Worm (Caenorhabditis elegans) whole organism, mixed stage, embryonic: ENCODE data around the gene Y53G8AR.5.

Source experiments
- M03D4.4 ChIP-seq: sonication (generic microtip); optimal IDR thresholded peaks from 2 replicates; lab custom pipeline; 2017; ENCODE audit warnings: mild to moderate bottlenecking, missing genetic modification characterization, missing compliant biosample characterization
- bed-3 ChIP-seq: fragments of 200-800 bp; sonication (Bioruptor generic); optimal IDR thresholded peaks from 3 replicates; lab custom pipeline; 2018; ENCODE audit warnings: mild to moderate bottlenecking, missing genetic modification characterization, moderate library complexity, missing compliant biosample characterization
- blmp-1 ChIP-seq: fragments of 150-350 bp; optimal IDR thresholded peaks from 2 replicates; lab custom pipeline; 2014; ENCODE audit warnings: missing biosample characterization, missing genetic modification characterization
- ceh-39 ChIP-seq: fragments of 150-350 bp; optimal IDR thresholded peaks from 2 replicates; lab custom pipeline; 2014; ENCODE audit warnings: missing biosample characterization, missing genetic modification characterization
- ceh-43 ChIP-seq: fragments of 200-800 bp; sonication (Bioruptor generic); optimal IDR thresholded peaks from 2 replicates; lab custom pipeline; 2018; ENCODE audit warnings: mild to moderate bottlenecking, missing genetic modification characterization, moderate library complexity, missing compliant biosample characterization
- ces-1 ChIP-seq: fragments of 150-350 bp; optimal IDR thresholded peaks from 2 replicates; lab custom pipeline; 2014; ENCODE audit warnings: missing biosample characterization, missing genetic modification reagents, missing genetic modification characterization
- cnd-1 ChIP-seq: fragments of 200-800 bp; sonication (Bioruptor generic); optimal IDR thresholded peaks from 2 replicates; lab custom pipeline; 2018; ENCODE audit warnings: mild to moderate bottlenecking, missing genetic modification characterization, missing compliant biosample characterization
- drap-1 ChIP-seq: fragments of 200-800 bp; sonication (Bioruptor generic); optimal IDR thresholded peaks from 3 replicates; lab custom pipeline; 2018; ENCODE audit warnings: mild to moderate bottlenecking, missing genetic modification characterization, missing compliant biosample characterization
- elt-1 ChIP-seq: sonication (generic microtip); optimal IDR thresholded peaks from 2 replicates; lab custom pipeline; 2017; ENCODE audit warnings: missing genetic modification characterization, mild to moderate bottlenecking, missing compliant biosample characterization, antibody characterized with exemption, moderate library complexity, borderline replicate concordance; ENCODE audit not compliant: insufficient read depth
- elt-3 ChIP-seq: fragments of 150-350 bp; optimal IDR thresholded peaks from 2 replicates; lab custom pipeline; 2014; ENCODE audit warnings: missing biosample characterization, missing genetic modification characterization
- flh-1 ChIP-seq: fragments of 200-800 bp; sonication (Bioruptor generic); optimal IDR thresholded peaks from 2 replicates; lab custom pipeline; 2018; ENCODE audit warnings: mild to moderate bottlenecking, missing genetic modification characterization, moderate library complexity, missing compliant biosample characterization
- ham-2 ChIP-seq: fragments of 200-800 bp; sonication (Bioruptor generic); optimal IDR thresholded peaks from 2 replicates; lab custom pipeline; 2018; ENCODE audit warnings: mild to moderate bottlenecking, missing genetic modification characterization, missing compliant biosample characterization
- hlh-1 ChIP-seq: fragments of 150-350 bp; optimal IDR thresholded peaks from 2 replicates; lab custom pipeline; 2014; ENCODE audit warnings: missing biosample characterization, missing genetic modification reagents, missing genetic modification characterization
- lin-13 ChIP-seq: fragments of 150-350 bp; optimal IDR thresholded peaks from 2 replicates; lab custom pipeline; 2014; ENCODE audit warnings: missing biosample characterization, missing genetic modification characterization
- lin-32 ChIP-seq: fragments of 200-800 bp; sonication (Bioruptor generic); optimal IDR thresholded peaks from 2 replicates; lab custom pipeline; 2018; ENCODE audit warnings: mild to moderate bottlenecking, missing genetic modification characterization, missing compliant biosample characterization
- lsy-2 ChIP-seq: fragments of 150-350 bp; optimal IDR thresholded peaks from 2 replicates; lab custom pipeline; 2014; ENCODE audit warnings: missing biosample characterization, missing genetic modification characterization
- mab-5 ChIP-seq: fragments of 150-350 bp; optimal IDR thresholded peaks from 2 replicates; lab custom pipeline; 2014; ENCODE audit warnings: missing biosample characterization, missing genetic modification characterization
- mep-1 ChIP-seq: fragments of 150-350 bp; optimal IDR thresholded peaks from 2 replicates; lab custom pipeline; 2017; ENCODE audit warnings: missing biosample characterization, missing genetic modification reagents, missing genetic modification characterization, inconsistent platforms
- mls-2 ChIP-seq: sonication (generic microtip); optimal IDR thresholded peaks from 2 replicates; lab custom pipeline; 2016; ENCODE audit warnings: mild to moderate bottlenecking, missing genetic modification characterization, moderate library complexity, missing compliant biosample characterization
- nhr-237 ChIP-seq: fragments of 150-350 bp; optimal IDR thresholded peaks from 2 replicates; lab custom pipeline; 2014; ENCODE audit warnings: missing biosample characterization, missing genetic modification characterization
- nhr-28 ChIP-seq: fragments of 150-350 bp; optimal IDR thresholded peaks from 2 replicates; lab custom pipeline; 2014; ENCODE audit warnings: missing biosample characterization, missing genetic modification characterization
- nhr-76 ChIP-seq: sonication (generic microtip); optimal IDR thresholded peaks from 2 replicates; lab custom pipeline; 2017; ENCODE audit warnings: missing biosample characterization, missing genetic modification characterization
- pha-4 ChIP-seq: fragments of 150-350 bp; optimal IDR thresholded peaks from 2 replicates; lab custom pipeline; 2018; ENCODE audit warnings: missing biosample characterization, missing genetic modification reagents, missing genetic modification characterization
- sem-2 ChIP-seq: fragments of 200-800 bp; sonication (Bioruptor generic); optimal IDR thresholded peaks from 2 replicates; lab custom pipeline; 2018; ENCODE audit warnings: mild to moderate bottlenecking, missing genetic modification characterization, missing compliant biosample characterization
- sptf-1 ChIP-seq: sonication (generic microtip); optimal IDR thresholded peaks from 2 replicates; lab custom pipeline; 2017; ENCODE audit warnings: mild to moderate bottlenecking, missing genetic modification characterization, moderate library complexity, missing compliant biosample characterization
- tbx-8 ChIP-seq: fragments of 200-800 bp; sonication (Bioruptor generic); optimal IDR thresholded peaks from 2 replicates; lab custom pipeline; 2018; ENCODE audit warnings: mild to moderate bottlenecking, missing genetic modification characterization, moderate library complexity, missing compliant biosample characterization
- unc-120 ChIP-seq: sonication (generic microtip); optimal IDR thresholded peaks from 2 replicates; lab custom pipeline; 2017; ENCODE audit warnings: missing genetic modification characterization, missing compliant biosample characterization; ENCODE audit not compliant: poor library complexity, severe bottlenecking
- unc-62 ChIP-seq: fragments of 150-350 bp; optimal IDR thresholded peaks from 2 replicates; lab custom pipeline; 2014; ENCODE audit warnings: missing biosample characterization, missing genetic modification reagents, missing genetic modification characterization
- zip-8 ChIP-seq: fragments of 150-350 bp; optimal IDR thresholded peaks from 2 replicates; lab custom pipeline; 2014; ENCODE audit warnings: missing biosample characterization, missing genetic modification characterization
- ztf-11 ChIP-seq: fragments of 150-350 bp; optimal IDR thresholded peaks from 2 replicates; lab custom pipeline; 2014; ENCODE audit warnings: missing biosample characterization, missing genetic modification characterization

Gene Y53G8AR.5

DNA sequence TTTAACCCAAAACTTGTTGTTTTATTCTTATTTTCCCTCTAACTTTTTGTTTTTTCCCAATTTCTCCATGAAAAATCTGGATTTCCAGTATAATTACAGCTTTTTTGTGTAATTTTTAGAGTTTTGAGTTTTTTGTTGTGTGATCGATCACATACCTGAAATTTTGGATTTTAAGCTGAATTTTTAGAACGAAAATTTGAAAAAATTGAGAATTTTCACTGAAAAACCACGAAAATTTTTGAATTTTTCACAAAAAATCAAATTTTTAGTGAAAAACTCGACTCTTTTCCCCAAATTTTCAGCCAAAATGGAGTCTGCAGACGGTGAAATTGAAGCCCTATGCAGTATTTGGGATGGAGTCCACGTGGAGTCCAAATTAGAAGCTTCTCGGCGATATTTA is at the start of gene Y53G8AR.5:
Gene Y53G8AR.5, plus strand, starts transcription at position 301 of the 400 bp plus-strand sequence.
- TF ChIP-seq sem-2 (GFP tag; lab: Kevin White, UChicago) (no peak), elt-3 (no peak), zip-8 (tag; lab: Kevin White, UChicago) (no peak), ceh-43 (GFP tag; lab: Kevin White, UChicago) (no peak), nhr-76 (tag; lab: Kevin White, UChicago) (no peak), drap-1 (no peak)

DNA sequence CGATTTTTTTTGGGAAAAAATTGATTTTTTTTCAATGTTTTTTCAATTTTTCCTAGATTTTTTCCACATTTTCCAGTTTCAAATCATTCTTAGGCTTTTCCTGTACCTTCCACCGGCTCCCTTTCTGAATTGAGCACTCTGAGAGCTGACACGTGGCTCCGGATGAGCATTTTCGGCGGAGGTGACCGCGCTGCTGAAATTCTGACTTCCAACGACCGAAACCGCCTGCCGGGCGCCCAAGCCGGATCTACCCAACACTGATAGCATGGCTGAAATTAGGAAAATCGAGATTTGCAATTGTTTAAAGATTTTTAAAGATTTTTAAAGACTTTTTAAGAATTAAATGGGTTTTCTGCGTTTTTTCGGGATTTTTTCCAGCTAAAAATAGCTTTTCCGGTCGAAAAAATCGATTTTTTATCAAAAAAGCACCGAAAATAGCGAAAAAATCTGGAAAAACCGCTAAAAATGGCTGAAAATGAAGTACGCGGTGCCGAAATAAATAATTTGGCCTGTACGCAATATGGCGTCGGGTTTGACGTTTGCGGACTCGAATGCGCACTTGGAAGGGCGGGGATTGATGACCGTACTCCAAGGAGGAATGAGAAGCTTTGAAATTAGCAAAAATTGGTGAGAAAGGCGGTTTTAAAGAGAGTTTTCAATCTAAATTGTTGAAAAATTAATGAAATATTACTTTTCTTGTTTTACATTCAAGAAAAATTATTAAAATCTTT is 48.8 kb upstream of the Y53G8AR.5 start, which contains the start of gene nduf-9:
Gene nduf-9, minus strand, starts transcription at position 269 of the 731 bp plus-strand sequence.
- TF ChIP-seq ces-1 (GFP tag; lab: Kevin White, UChicago) (peak; percentile 53), bed-3 (GFP tag; lab: Kevin White, UChicago) (no peak), elt-1 (tag; lab: Kevin White, UChicago) (no peak), ceh-43 (GFP tag; lab: Kevin White, UChicago) (no peak), ham-2 (GFP tag; lab: Kevin White, UChicago) (no peak), unc-120 (tag; lab: Kevin White, UChicago) (no peak), mls-2 (tag; lab: Kevin White, UChicago) (no peak), pha-4 (peak; percentile 9), lin-32 (GFP tag; lab: Kevin White, UChicago) (no peak), cnd-1 (tag; lab: Kevin White, UChicago) (no peak), elt-3 (no peak), lin-13 (tag; lab: Kevin White, UChicago) (peak; percentile 65), zip-8 (tag; lab: Kevin White, UChicago) (no peak), nhr-237 (tag; lab: Kevin White, UChicago) (no peak), sptf-1 (tag; lab: Kevin White, UChicago) (no peak), mab-5 (tag; lab: Kevin White, UChicago) (no peak), ztf-11 (tag; lab: Kevin White, UChicago) (no peak), tbx-8 (GFP tag; lab: Kevin White, UChicago) (no peak), unc-62 (no peak), lsy-2 (peak; percentile 94), flh-1 (GFP tag; lab: Kevin White, UChicago) (no peak), blmp-1 (tag; lab: Kevin White, UChicago) (no peak), hlh-1 (tag; lab: Kevin White, UChicago) (peak; percentile 18), M03D4.4 (tag; lab: Kevin White, UChicago) (no peak), nhr-76 (tag; lab: Kevin White, UChicago) (no peak), mep-1 (peak; percentile 2), nhr-28 (tag; lab: Kevin White, UChicago) (no peak)

DNA sequence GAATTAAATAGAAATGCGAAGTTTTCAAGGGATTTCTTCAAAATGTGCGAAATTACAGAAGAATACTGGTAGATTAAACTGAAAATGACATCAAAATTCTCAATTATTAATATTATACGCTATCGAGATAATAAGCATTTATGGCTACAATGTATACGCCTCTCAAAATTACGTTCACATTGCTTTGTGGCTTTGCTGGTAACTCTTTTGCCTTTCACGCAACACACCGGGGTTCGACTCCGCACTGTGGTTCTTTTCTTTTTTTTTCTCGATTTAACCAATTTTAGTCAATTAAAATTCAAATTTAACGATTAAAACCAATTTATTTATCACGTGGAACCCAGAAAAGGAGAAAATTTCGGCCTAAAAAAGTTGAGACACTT is 48.2 kb upstream of the Y53G8AR.5 start:
- TF ChIP-seq elt-3, result no peak
- no peak for TF ChIP-seq mab-5 (tag; lab: Kevin White, UChicago)
- peak; percentile 25 for TF ChIP-seq flh-1 (GFP tag; lab: Kevin White, UChicago)
- peak; percentile 37 for TF ChIP-seq mls-2 (tag; lab: Kevin White, UChicago)
- no peak for TF ChIP-seq lsy-2
- no peak for TF ChIP-seq mep-1
- TF ChIP-seq cnd-1 (tag; lab: Kevin White, UChicago), result no peak
- peak; percentile 44 for TF ChIP-seq ceh-43 (GFP tag; lab: Kevin White, UChicago)
- TF ChIP-seq ztf-11 (tag; lab: Kevin White, UChicago), result no peak
- TF ChIP-seq tbx-8 (GFP tag; lab: Kevin White, UChicago), result peak; percentile 52
- no peak for TF ChIP-seq blmp-1 (tag; lab: Kevin White, UChicago)
- no peak for TF ChIP-seq sptf-1 (tag; lab: Kevin White, UChicago)
- TF ChIP-seq bed-3 (GFP tag; lab: Kevin White, UChicago), result no peak
- TF ChIP-seq nhr-76 (tag; lab: Kevin White, UChicago), result no peak
- no peak for TF ChIP-seq ceh-39
- TF ChIP-seq lin-32 (GFP tag; lab: Kevin White, UChicago), result no peak

DNA sequence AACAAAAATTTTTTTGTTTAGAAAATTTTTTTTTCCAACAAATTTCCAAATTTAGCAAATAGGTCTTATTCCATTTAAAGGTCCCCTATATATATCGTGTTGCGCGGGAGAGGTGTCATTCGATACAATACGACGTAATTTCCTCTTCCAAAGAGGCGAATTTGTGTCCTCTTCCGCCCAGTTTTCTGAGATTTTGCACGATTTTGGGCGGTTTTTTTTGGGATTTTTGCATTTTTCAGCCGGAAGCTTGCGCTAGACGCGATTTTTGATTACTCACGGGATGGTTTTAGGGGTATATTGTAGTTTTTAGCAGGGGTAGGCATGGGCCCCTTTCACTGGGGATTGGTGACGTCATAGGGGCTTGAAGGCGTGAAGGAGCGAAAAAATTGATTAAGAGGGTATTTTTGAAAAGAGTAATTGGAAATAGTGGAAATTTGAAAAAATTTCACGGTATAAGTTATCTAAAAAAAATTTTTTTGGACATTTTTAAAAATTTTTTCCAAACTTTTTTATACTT is 46.6 kb upstream of the Y53G8AR.5 start, which contains the start of gene Y53G8AL.4:
Gene Y53G8AL.4, minus strand, starts transcription at position 51 of the 517 bp plus-strand sequence.
- TF ChIP-seq zip-8 (tag; lab: Kevin White, UChicago) (peak; percentile 60), elt-3 (no peak)
